Worm (Caenorhabditis elegans) whole organism, late embryonic: ENCODE results near the gene daf-31.

Experiments
- F13H6.1 ChIP-seq: sonication (generic microtip); optimal IDR thresholded peaks from 2 replicates; lab custom pipeline; 2016; ENCODE audit warnings: missing genetic modification characterization, missing compliant biosample characterization
- ceh-31 ChIP-seq: sonication (generic microtip); optimal IDR thresholded peaks from 2 replicates; lab custom pipeline; 2016; ENCODE audit warnings: missing genetic modification characterization, missing compliant biosample characterization
- pha-4 ChIP-seq: fragments of 150-350 bp; optimal IDR thresholded peaks from 2 replicates; lab custom pipeline; 2018; ENCODE audit warnings: missing biosample characterization, missing genetic modification reagents, missing genetic modification characterization

DNA sequence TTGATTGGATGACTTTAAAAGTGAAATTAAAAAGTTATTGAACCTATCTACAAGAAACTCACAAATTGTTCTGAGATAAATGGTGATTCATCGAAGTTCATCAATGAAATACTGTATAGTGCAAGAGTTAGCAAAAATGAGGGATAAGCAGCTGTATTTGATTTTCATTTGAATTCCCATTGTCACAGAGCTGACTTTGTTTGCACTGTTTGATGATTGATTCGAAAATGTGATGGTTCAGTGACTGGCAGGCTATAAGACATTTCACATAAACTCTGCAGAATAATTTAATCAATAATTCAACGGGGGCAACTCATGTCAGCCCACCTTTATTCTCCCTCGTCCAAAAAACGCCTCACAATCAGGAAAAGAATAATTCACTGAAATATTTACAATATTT is 46.5 kb upstream of the daf-31 start, which contains the start of gene T09A12.8:
- TF ChIP-seq ceh-31, result no peak
- TF ChIP-seq pha-4 (tag; lab: Kevin White, UChicago), result no peak
- no peak for TF ChIP-seq F13H6.1 (tag; lab: Kevin White, UChicago)
